Fruit fly (Drosophila melanogaster) Kc167 (cell line): ENCODE measurements around the gene moi.

ENCODE experiments used
- Myc ChIP-seq: fragments of >200 bp; optimal IDR thresholded peaks from 2 replicates; lab custom pipeline; 2017; ENCODE audit warnings: missing external identifiers
- Sin3A ChIP-seq: fragments of >200 bp; optimal IDR thresholded peaks from 2 replicates; lab custom pipeline; 2018; ENCODE audit warnings: missing external identifiers
- h ChIP-seq: fragments of >200 bp; optimal IDR thresholded peaks from 3 replicates; lab custom pipeline; 2018; ENCODE audit warnings: missing external identifiers
- insv ChIP-seq: fragments of >200 bp; optimal IDR thresholded peaks from 3 replicates; lab custom pipeline; 2018; ENCODE audit warnings: missing external identifiers
- psq ChIP-seq: fragments of >200 bp; optimal IDR thresholded peaks from 2 replicates; lab custom pipeline; 2017; ENCODE audit warnings: missing external identifiers
- ttk ChIP-seq: sonication (Bioruptor generic); optimal IDR thresholded peaks from 2 replicates; lab custom pipeline; 2017; ENCODE audit warnings: missing external identifiers

- TF ChIP-seq Myc (lab: Kevin White, UChicago): no peak
- no peak for TF ChIP-seq h (lab: Kevin White, UChicago)
- TF ChIP-seq psq (lab: Kevin White, UChicago): no peak
- no peak for TF ChIP-seq insv (lab: Kevin White, UChicago)
- no peak for TF ChIP-seq Sin3A (lab: Kevin White, UChicago)
- TF ChIP-seq ttk: no peak
These were observed 36.5 kb downstream of the moi start for dm6 chr3R:18291831-18292230.
